Fruit fly (Drosophila melanogaster): ENCODE measurements around the gene larp.

DNA sequence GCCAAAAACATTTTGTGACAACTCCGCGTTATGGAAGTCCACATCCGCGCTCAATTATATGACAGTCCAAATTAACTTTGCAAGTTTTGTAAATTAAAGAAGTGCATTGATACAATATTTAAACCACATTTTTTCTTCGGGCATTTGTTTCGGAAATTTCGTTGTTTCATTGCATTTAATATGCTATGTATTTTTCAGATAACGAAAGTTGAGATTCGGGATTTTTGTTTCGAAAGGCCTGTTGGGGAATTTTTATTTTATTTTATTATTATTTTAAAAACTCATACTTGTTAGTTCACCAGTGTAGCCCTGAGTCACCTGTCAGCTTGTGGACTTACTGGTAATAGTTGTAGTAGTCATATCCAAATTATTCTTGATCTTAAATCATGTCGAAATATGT lies 42.5 kb downstream of the larp start, which contains the start of gene UQCR-14L:
- TF ChIP-seq Hr96 (GFP tag; optimal IDR thresholded peaks at IDR 0.05) (no peak), bab1 (GFP tag; optimal IDR thresholded peaks at IDR 0.05) (no peak), CG5204 (GFP tag; optimal IDR thresholded peaks at IDR 0.05) (no peak), cnc (optimal IDR thresholded peaks at IDR 0.05) (no peak), pad (GFP tag; optimal IDR thresholded peaks at IDR 0.05) (no peak), ovo (GFP tag; optimal IDR thresholded peaks at IDR 0.05) (no peak), Crg-1 (GFP tag; optimal IDR thresholded peaks at IDR 0.05) (no peak), CG14711 (tag; optimal IDR thresholded peaks at IDR 0.05) (no peak), tj (GFP tag; optimal IDR thresholded peaks at IDR 0.05) (no peak), CG12768 (GFP tag; optimal IDR thresholded peaks at IDR 0.05) (no peak)
